Worm (Caenorhabditis elegans): Measurements from ENCODE around the gene W08G11.3.
A peak's percentile ranks its signal among the peaks of the same experiment; 100 is the strongest.

Gene W08G11.3

ce11 chrV:16350775-16351378 is 16.6 kb upstream of the W08G11.3 start (continued):
- no peak for TF ChIP-seq lir-3 (tag; optimal IDR thresholded peaks at IDR 0.05)
- TF ChIP-seq cey-2 (tag; optimal IDR thresholded peaks at IDR 0.05; ENCODE audit: borderline replicate concordance, insufficient read depth): no peak
- peak; percentile 72 for TF ChIP-seq nhr-28 (tag; optimal IDR thresholded peaks at IDR 0.05)
- TF ChIP-seq snpc-4 (tag; optimal IDR thresholded peaks at IDR 0.05): no peak
- peak in 1 of 2 experiments; percentile 35 for TF ChIP-seq lsy-2 (tag; optimal IDR thresholded peaks at IDR 0.05)
- TF ChIP-seq lin-38 (GFP tag; IDR thresholded peaks at IDR 0.05): no peak
- no peak for TF ChIP-seq madf-5 (GFP tag; IDR thresholded peaks at IDR 0.05)
- TF ChIP-seq hlh-11 (tag; optimal IDR thresholded peaks at IDR 0.05): peak; percentile 87
- peak; percentile 9 to 75 for TF ChIP-seq mdl-1 (tag; optimal IDR thresholded peaks at IDR 0.05)
- TF ChIP-seq lim-7 (GFP tag; IDR thresholded peaks at IDR 0.05): no peak
- no peak for TF ChIP-seq tag-97 (GFP tag; IDR thresholded peaks at IDR 0.05)
- peak; percentile 33; the same call in 1 of the 2 replicates for TF ChIP-seq ceh-20 (GFP tag; IDR thresholded peaks at IDR 0.05)
- TF ChIP-seq Y5F2A.4 (GFP tag; optimal IDR thresholded peaks at IDR 0.05): no peak
- peak; percentile 62 for TF ChIP-seq dve-1 (tag; optimal IDR thresholded peaks at IDR 0.05; ENCODE audit: insufficient read depth)
- peak in 1 of 2 experiments; percentile 45 for TF ChIP-seq daf-16 (GFP tag; optimal IDR thresholded peaks at IDR 0.05)
- peak; percentile 87 for TF ChIP-seq daf-16 (tag; optimal IDR thresholded peaks at IDR 0.05)
- no peak for TF ChIP-seq ZK546.5 (tag; optimal IDR thresholded peaks at IDR 0.05)
- peak; percentile 23 for TF ChIP-seq nhr-77 (tag; optimal IDR thresholded peaks at IDR 0.05)
- no peak for TF ChIP-seq vab-7 (GFP tag; IDR thresholded peaks at IDR 0.05)
- no peak for TF ChIP-seq F44E2.7 (GFP tag; IDR thresholded peaks at IDR 0.05)
- no peak for TF ChIP-seq nhr-42 (GFP tag; IDR thresholded peaks at IDR 0.05)
- TF ChIP-seq ctbp-1 (GFP tag; IDR thresholded peaks at IDR 0.05): no peak
- TF ChIP-seq ztf-7 (tag; optimal IDR thresholded peaks at IDR 0.05): no peak
- TF ChIP-seq skn-1 (tag; optimal IDR thresholded peaks at IDR 0.05): no peak
- no peak for TF ChIP-seq spr-1 (tag; optimal IDR thresholded peaks at IDR 0.05)
- no peak for TF ChIP-seq gei-8 (GFP tag; optimal IDR thresholded peaks at IDR 0.05)
- peak; percentile 79 for TF ChIP-seq hlh-30 (tag; optimal IDR thresholded peaks at IDR 0.05; ENCODE audit: insufficient read depth)
- TF ChIP-seq lin-15B (tag; optimal IDR thresholded peaks at IDR 0.05): no peak
- peak; percentile 84 for TF ChIP-seq mxl-3 (GFP tag; optimal IDR thresholded peaks at IDR 0.05)
- TF ChIP-seq ceh-62 (tag; optimal IDR thresholded peaks at IDR 0.05): no peak
- no peak for TF ChIP-seq daf-8 (GFP tag; IDR thresholded peaks at IDR 0.05)
- TF ChIP-seq mep-1 (tag; optimal IDR thresholded peaks at IDR 0.05): peak; percentile 45
- peak; percentile 42 for TF ChIP-seq pqm-1 (tag; optimal IDR thresholded peaks at IDR 0.05)
- no peak for TF ChIP-seq nhr-10 (tag; optimal IDR thresholded peaks at IDR 0.05)
- TF ChIP-seq pha-4 (GFP tag; IDR thresholded peaks at IDR 0.05): no peak; the same call in 1 of the 2 replicates
- no peak for TF ChIP-seq pha-4 (tag; optimal IDR thresholded peaks at IDR 0.05)
- TF ChIP-seq ZK337.2 (GFP tag; IDR thresholded peaks at IDR 0.05): no peak
- TF ChIP-seq spr-3 (GFP tag; optimal IDR thresholded peaks at IDR 0.05): no peak
- no peak for TF ChIP-seq nhr-111 (GFP tag; optimal IDR thresholded peaks at IDR 0.05)
- no peak for TF ChIP-seq mdt-29 (GFP tag; IDR thresholded peaks at IDR 0.05)
- no peak for TF ChIP-seq zag-1 (tag; optimal IDR thresholded peaks at IDR 0.05)
- no peak for TF ChIP-seq mxl-2 (GFP tag; conservative IDR thresholded peaks at IDR 0.05)
- TF ChIP-seq jun-1 (tag; optimal IDR thresholded peaks at IDR 0.05): no peak
- TF ChIP-seq dmd-6 (GFP tag; IDR thresholded peaks at IDR 0.05): peak; percentile 78
- no peak for TF ChIP-seq madf-9 (GFP tag; conservative IDR thresholded peaks at IDR 0.05)
- peak; percentile 14 for TF ChIP-seq lin-13 (GFP tag; optimal IDR thresholded peaks at IDR 0.05)
- no peak for TF ChIP-seq egl-43 (GFP tag; IDR thresholded peaks at IDR 0.05)
- TF ChIP-seq attf-4 (tag; optimal IDR thresholded peaks at IDR 0.05): no peak
- no peak for TF ChIP-seq T20F7.1 (GFP tag; optimal IDR thresholded peaks at IDR 0.05)
- peak; percentile 66 for TF ChIP-seq rbr-2 (tag; optimal IDR thresholded peaks at IDR 0.05)
- no peak for TF ChIP-seq dmd-8 (GFP tag; IDR thresholded peaks at IDR 0.05)
- TF ChIP-seq nhr-41 (GFP tag; IDR thresholded peaks at IDR 0.05): no peak

All from whole organism, L4 larva.